Worm (Caenorhabditis elegans): ENCODE results near the gene str-136.

The str-136 gene

ce11 chrV:8269878-8270277, 8.9 kb downstream of the str-136 start:
- TF ChIP-seq nhr-71 (tag; optimal IDR thresholded peaks at IDR 0.05), result peak; percentile 13
- TF ChIP-seq swsn-7 (tag; optimal IDR thresholded peaks at IDR 0.05), result no peak
- peak; percentile 23 for TF ChIP-seq nhr-20 (tag; optimal IDR thresholded peaks at IDR 0.05)
- no peak for TF ChIP-seq aha-1 (tag; optimal IDR thresholded peaks at IDR 0.05)
- no peak for TF ChIP-seq pax-3 (tag; optimal IDR thresholded peaks at IDR 0.05)
- TF ChIP-seq ceh-82 (tag; optimal IDR thresholded peaks at IDR 0.05), result no peak
- no peak for TF ChIP-seq lin-13 (GFP tag; optimal IDR thresholded peaks at IDR 0.05)
- TF ChIP-seq elt-2 (tag; optimal IDR thresholded peaks at IDR 0.05), result peak; percentile 97
- TF ChIP-seq lin-35 (GFP tag; optimal IDR thresholded peaks at IDR 0.05), result peak in 1 of 2 experiments; percentile 6
- no peak for TF ChIP-seq grh-1 (GFP tag; IDR thresholded peaks at IDR 0.05)
- TF ChIP-seq nhr-90 (tag; optimal IDR thresholded peaks at IDR 0.05; ENCODE audit: poor library complexity), result peak; percentile 12

- TF ChIP-seq efl-1 (optimal IDR thresholded peaks at IDR 0.05) (no peak), efl-1 (GFP tag; optimal IDR thresholded peaks at IDR 0.05 in 1 of 2) (peak in 1 of 2 experiments; percentile 74), vab-15 (tag; optimal IDR thresholded peaks at IDR 0.05) (no peak), lin-35 (GFP tag; optimal IDR thresholded peaks at IDR 0.05) (peak in 1 of 2 experiments; percentile 8), ceh-8 (GFP tag; optimal IDR thresholded peaks at IDR 0.05) (no peak), elt-2 (tag; optimal IDR thresholded peaks at IDR 0.05) (peak; percentile 86)
Measured at ce11 chrV:8268902-8269301, 9.8 kb downstream of the str-136 start, which contains the start of the genes asp-6 and asp-12. Gene asp-6 (minus strand): TSS chrV:8268937. Gene asp-12 (plus strand): TSS chrV:8269210.

- no peak for TF ChIP-seq nhr-90 (tag; optimal IDR thresholded peaks at IDR 0.05; ENCODE audit: poor library complexity)
- no peak for TF ChIP-seq irx-1 (tag; optimal IDR thresholded peaks at IDR 0.05)
- TF ChIP-seq ces-1 (GFP tag; optimal IDR thresholded peaks at IDR 0.05), result no peak
- TF ChIP-seq pag-3 (tag; optimal IDR thresholded peaks at IDR 0.05; ENCODE audit: borderline replicate concordance, insufficient read depth), result no peak
- no peak for TF ChIP-seq ceh-82 (tag; optimal IDR thresholded peaks at IDR 0.05)
- TF ChIP-seq ets-5 (GFP tag; IDR thresholded peaks at IDR 0.05), result no peak
- TF ChIP-seq mdl-1 (tag; optimal IDR thresholded peaks at IDR 0.05), result no peak
- no peak for TF ChIP-seq nhr-19 (GFP tag; conservative IDR thresholded peaks at IDR 0.05)
- no peak for TF ChIP-seq sptf-1 (tag; optimal IDR thresholded peaks at IDR 0.05)
- TF ChIP-seq ztf-4 (tag; optimal IDR thresholded peaks at IDR 0.05), result no peak
- no peak for TF ChIP-seq hlh-17 (GFP tag; optimal IDR thresholded peaks at IDR 0.05; ENCODE audit: borderline replicate concordance)
- TF ChIP-seq elt-2 (tag; optimal IDR thresholded peaks at IDR 0.05), result peak; percentile 95
- no peak for TF ChIP-seq unc-130 (tag; optimal IDR thresholded peaks at IDR 0.05)
- TF ChIP-seq grh-1 (GFP tag; IDR thresholded peaks at IDR 0.05), result no peak
- TF ChIP-seq aly-2 (tag; optimal IDR thresholded peaks at IDR 0.05), result peak; percentile 64
- TF ChIP-seq jun-1 (tag; optimal IDR thresholded peaks at IDR 0.05), result peak; percentile 13
- no peak for TF ChIP-seq ceh-90 (tag; optimal IDR thresholded peaks at IDR 0.05)
- no peak for TF ChIP-seq elt-3 (tag; optimal IDR thresholded peaks at IDR 0.05)
- no peak for TF ChIP-seq ceh-8 (GFP tag; optimal IDR thresholded peaks at IDR 0.05)
- TF ChIP-seq lin-39 (tag; optimal IDR thresholded peaks at IDR 0.05), result no peak
- peak in 1 of 2 experiments; percentile 31 for TF ChIP-seq lin-35 (GFP tag; optimal IDR thresholded peaks at IDR 0.05)
- TF ChIP-seq tbx-2 (tag; optimal IDR thresholded peaks at IDR 0.05), result no peak
- TF ChIP-seq lin-14 (GFP tag; optimal IDR thresholded peaks at IDR 0.05), result no peak
- TF ChIP-seq skn-1 (tag; optimal IDR thresholded peaks at IDR 0.05), result no peak
- TF ChIP-seq C04F5.9 (tag; optimal IDR thresholded peaks at IDR 0.05), result no peak
- TF ChIP-seq pqm-1 (tag; optimal IDR thresholded peaks at IDR 0.05), result no peak
- TF ChIP-seq tlp-1 (tag; optimal IDR thresholded peaks at IDR 0.05), result peak; percentile 87
Measured at ce11 chrV:8267275-8267674, 11.5 kb downstream of the str-136 start.

ce11 chrV:8266232-8266631, 12.5 kb downstream of the str-136 start, which contains the start of gene F21F8.5:
Gene F21F8.5 (minus strand): TSS chrV:8266332.
- TF ChIP-seq elt-3 (tag; optimal IDR thresholded peaks at IDR 0.05) (no peak), sup-37 (GFP tag; optimal IDR thresholded peaks at IDR 0.05) (no peak), tlp-1 (tag; optimal IDR thresholded peaks at IDR 0.05) (no peak), sox-4 (tag; optimal IDR thresholded peaks at IDR 0.05) (no peak), C04F5.9 (tag; optimal IDR thresholded peaks at IDR 0.05) (no peak), zip-4 (GFP tag; optimal IDR thresholded peaks at IDR 0.05) (no peak), swsn-7 (tag; optimal IDR thresholded peaks at IDR 0.05) (no peak), jun-1 (tag; optimal IDR thresholded peaks at IDR 0.05) (no peak), grh-1 (GFP tag; IDR thresholded peaks at IDR 0.05) (no peak), skn-1 (tag; optimal IDR thresholded peaks at IDR 0.05) (no peak), Y116A8C.19 (tag; optimal IDR thresholded peaks at IDR 0.05; ENCODE audit: borderline replicate concordance) (no peak), alr-1 (tag; optimal IDR thresholded peaks at IDR 0.05; ENCODE audit: borderline replicate concordance) (no peak), lin-14 (GFP tag; optimal IDR thresholded peaks at IDR 0.05) (no peak), snu-23 (GFP tag; optimal IDR thresholded peaks at IDR 0.05) (no peak)

Measured in whole organism, L1 larva.